Fruit fly (Drosophila melanogaster): ENCODE data around the gene brm.
A peak's percentile ranks its signal among the peaks of the same experiment; 100 is the strongest.

brm gene

dm6 chr3L:15952287-15952686 lies 30.4 kb downstream of the brm start:
- TF ChIP-seq usp (GFP tag; optimal IDR thresholded peaks at IDR 0.05) (no peak), psq (optimal IDR thresholded peaks at IDR 0.05) (no peak), CG8478 (optimal IDR thresholded peaks at IDR 0.05) (no peak), Dll (optimal IDR thresholded peaks at IDR 0.05) (no peak), pan (optimal IDR thresholded peaks at IDR 0.05) (no peak), EcR (GFP tag; optimal IDR thresholded peaks at IDR 0.05) (no peak)

dm6 chr3L:15940823-15941222 lies 41.8 kb downstream of the brm start:
- no peak for TF ChIP-seq EcR (GFP tag; optimal IDR thresholded peaks at IDR 0.05)

dm6 chr3L:15924811-15925437 lies 57.7 kb downstream of the brm start, which contains the start of gene sff:
Gene sff (minus strand): TSS chr3L:15924861.
- TF ChIP-seq EcR (GFP tag; optimal IDR thresholded peaks at IDR 0.05) (peak in 1 of 2 experiments; percentile 1), psq (optimal IDR thresholded peaks at IDR 0.05) (no peak)

dm6 chr3L:15924319-15924718 lies 58.4 kb downstream of the brm start:
- no peak for TF ChIP-seq CG8478 (optimal IDR thresholded peaks at IDR 0.05)
- TF ChIP-seq usp (GFP tag; optimal IDR thresholded peaks at IDR 0.05), result no peak
- no peak for TF ChIP-seq psq (optimal IDR thresholded peaks at IDR 0.05)
- no peak for TF ChIP-seq EcR (GFP tag; optimal IDR thresholded peaks at IDR 0.05)
- TF ChIP-seq Dll (optimal IDR thresholded peaks at IDR 0.05), result no peak
- no peak for TF ChIP-seq pan (optimal IDR thresholded peaks at IDR 0.05)

- TF ChIP-seq psq (optimal IDR thresholded peaks at IDR 0.05), result no peak
Observed at dm6 chr3L:15923352-15923751, 59.3 kb downstream of the brm start.

- no peak for TF ChIP-seq CG8478 (optimal IDR thresholded peaks at IDR 0.05)
- peak; percentile 28 for TF ChIP-seq Dll (optimal IDR thresholded peaks at IDR 0.05)
Observed at dm6 chr3L:15921043-15921621, 61.5 kb downstream of the brm start.

Measured in whole organism.